Worm (Caenorhabditis elegans): Measurements from ENCODE around the gene grl-27.

The grl-27 gene

DNA sequence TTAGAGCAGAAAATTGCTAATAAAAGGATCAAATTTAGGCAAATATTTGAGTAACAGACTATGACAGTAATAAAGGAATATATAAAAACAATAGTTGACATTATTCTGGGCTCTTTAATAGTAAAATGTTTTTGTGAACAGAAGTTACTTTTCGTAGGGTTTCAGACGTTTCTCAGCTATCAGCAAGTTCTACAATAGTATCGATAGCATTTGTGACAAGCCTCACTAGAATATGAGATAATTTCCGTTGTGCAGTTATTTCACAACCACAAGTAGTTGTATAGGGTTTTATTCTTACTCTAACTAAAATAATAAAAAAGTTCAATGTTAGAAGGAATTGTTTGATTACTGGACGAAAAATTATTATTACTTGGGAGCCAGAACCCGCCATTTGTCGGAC is 29.1 kb downstream of the grl-27 start, which contains the start of gene srbc-68:
TSS of gene srbc-68 (minus strand) at position 101 of the 400 bp plus-strand sequence.
- TF ChIP-seq hlh-8 (tag; optimal IDR thresholded peaks at IDR 0.05) (no peak), ceh-2 (tag; optimal IDR thresholded peaks at IDR 0.05) (no peak), fkh-6 (tag; optimal IDR thresholded peaks at IDR 0.05) (no peak), C38D4.7 (GFP tag; optimal IDR thresholded peaks at IDR 0.05) (no peak), Y22D7AL.16 (tag; optimal IDR thresholded peaks at IDR 0.05) (no peak), unc-55 (GFP tag; optimal IDR thresholded peaks at IDR 0.05) (no peak), ttx-3 (tag; optimal IDR thresholded peaks at IDR 0.05) (no peak)

- TF ChIP-seq ceh-14 (tag; optimal IDR thresholded peaks at IDR 0.05): no peak
- TF ChIP-seq unc-86 (tag; optimal IDR thresholded peaks at IDR 0.05): no peak
- TF ChIP-seq lim-6 (tag; optimal IDR thresholded peaks at IDR 0.05): no peak
- no peak for TF ChIP-seq tbx-2 (tag; optimal IDR thresholded peaks at IDR 0.05)
- TF ChIP-seq ceh-18 (tag; optimal IDR thresholded peaks at IDR 0.05): no peak
- TF ChIP-seq npax-4 (tag; optimal IDR thresholded peaks at IDR 0.05): no peak
- no peak for TF ChIP-seq pax-1 (tag; optimal IDR thresholded peaks at IDR 0.05)
- no peak for TF ChIP-seq syd-9 (tag; optimal IDR thresholded peaks at IDR 0.05)
- no peak for TF ChIP-seq sox-4 (tag; optimal IDR thresholded peaks at IDR 0.05)
- no peak for TF ChIP-seq fkh-6 (tag; optimal IDR thresholded peaks at IDR 0.05)
- TF ChIP-seq gmeb-2 (tag; optimal IDR thresholded peaks at IDR 0.05): no peak
- TF ChIP-seq sox-2 (GFP tag; IDR thresholded peaks at IDR 0.05): no peak
- no peak for TF ChIP-seq elt-2 (tag; optimal IDR thresholded peaks at IDR 0.05)
- TF ChIP-seq ceh-45 (GFP tag; IDR thresholded peaks at IDR 0.05): no peak
- TF ChIP-seq che-1 (tag; optimal IDR thresholded peaks at IDR 0.05): no peak
- TF ChIP-seq ceh-2 (tag; optimal IDR thresholded peaks at IDR 0.05): no peak
Observed at ce11 chrV:3543344-3543743, 32.3 kb downstream of the grl-27 start, which contains the start of gene nhr-222. nhr-222 (minus strand) TSS chrV:3543444.

ce11 chrV:3541117-3541516 is 34.5 kb downstream of the grl-27 start, which contains the start of gene srbc-67:
srbc-67 (minus strand) TSS chrV:3541217.
- TF ChIP-seq pag-3 (tag; optimal IDR thresholded peaks at IDR 0.05; ENCODE audit: borderline replicate concordance) (no peak), lim-6 (tag; optimal IDR thresholded peaks at IDR 0.05) (no peak), pax-1 (tag; optimal IDR thresholded peaks at IDR 0.05) (no peak), ztf-16 (tag; optimal IDR thresholded peaks at IDR 0.05) (no peak), hlh-6 (tag; optimal IDR thresholded peaks at IDR 0.05) (no peak), unc-86 (tag; optimal IDR thresholded peaks at IDR 0.05) (no peak), C08G9.2 (tag; optimal IDR thresholded peaks at IDR 0.05) (no peak), sdc-2 (tag; optimal IDR thresholded peaks at IDR 0.05) (no peak), pha-4 (tag; optimal IDR thresholded peaks at IDR 0.05) (no peak)

DNA sequence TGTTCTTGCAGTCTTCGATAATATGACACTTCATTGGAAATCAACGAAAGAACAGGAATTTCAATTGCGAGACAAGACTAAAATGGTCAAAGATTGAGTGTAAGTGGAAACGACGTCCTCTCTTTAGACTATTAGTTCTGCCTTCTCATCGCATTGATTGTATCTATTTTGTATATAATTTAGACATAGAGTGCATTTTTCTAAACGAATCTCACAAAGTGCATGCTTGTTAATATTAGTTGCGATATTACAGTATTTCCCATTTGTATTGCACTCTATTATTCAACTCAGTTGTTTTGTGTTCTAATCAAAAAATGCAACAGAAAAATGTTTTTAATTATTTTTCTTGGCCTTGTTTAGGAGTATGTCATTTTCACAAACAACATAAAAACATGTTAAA is 37.4 kb downstream of the grl-27 start, which contains the start of gene nhr-93:
TSS of gene nhr-93 (minus strand) at position 101 of the 400 bp plus-strand sequence.
- no peak for TF ChIP-seq ceh-22 (tag; optimal IDR thresholded peaks at IDR 0.05)
- no peak for TF ChIP-seq unc-86 (tag; optimal IDR thresholded peaks at IDR 0.05)
- TF ChIP-seq pag-3 (tag; optimal IDR thresholded peaks at IDR 0.05; ENCODE audit: borderline replicate concordance): no peak
- TF ChIP-seq che-1 (tag; optimal IDR thresholded peaks at IDR 0.05): no peak
- TF ChIP-seq syd-9 (tag; optimal IDR thresholded peaks at IDR 0.05): no peak
- no peak for TF ChIP-seq pax-1 (tag; optimal IDR thresholded peaks at IDR 0.05)
- TF ChIP-seq ceh-19 (GFP tag; optimal IDR thresholded peaks at IDR 0.05): no peak
- TF ChIP-seq ceh-30 (tag; optimal IDR thresholded peaks at IDR 0.05): no peak
- TF ChIP-seq ceh-14 (tag; optimal IDR thresholded peaks at IDR 0.05): no peak
- no peak for TF ChIP-seq fax-1 (tag; optimal IDR thresholded peaks at IDR 0.05)
- no peak for TF ChIP-seq hlh-30 (tag; optimal IDR thresholded peaks at IDR 0.05; ENCODE audit: insufficient read depth)
- TF ChIP-seq Y22D7AL.16 (tag; optimal IDR thresholded peaks at IDR 0.05): no peak
- no peak for TF ChIP-seq tbx-7 (tag; optimal IDR thresholded peaks at IDR 0.05)
- TF ChIP-seq ref-2 (tag; optimal IDR thresholded peaks at IDR 0.05): no peak
- TF ChIP-seq pha-2 (tag; optimal IDR thresholded peaks at IDR 0.05): no peak
- TF ChIP-seq nhr-232 (tag; optimal IDR thresholded peaks at IDR 0.05): no peak

All from whole organism, late embryonic.